Worm (Caenorhabditis elegans) whole organism, L2 larva: ENCODE measurements around the gene mfsd-13.2.

Source experiments
- R02D3.7 ChIP-seq: fragments of 150-350 bp; optimal IDR thresholded peaks from 2 replicates; lab custom pipeline; 2014; ENCODE audit warnings: missing biosample characterization, missing genetic modification characterization
- ceh-82 ChIP-seq: fragments of 150-350 bp; optimal IDR thresholded peaks from 2 replicates; lab custom pipeline; 2014; ENCODE audit warnings: missing biosample characterization, missing genetic modification characterization
- egl-27 ChIP-seq: sonication (generic microtip); optimal IDR thresholded peaks from 3 replicates; lab custom pipeline; 2017; ENCODE audit warnings: missing biosample characterization, missing genetic modification reagents, missing genetic modification characterization
- mdl-1 ChIP-seq, 2 experiments: fragments of 150-350 bp in 1 of 2; sonication (generic microtip) in 1 of 2; optimal IDR thresholded peaks; 2 replicates each; lab custom pipeline; 2017; ENCODE audit warnings: missing biosample characterization in 2 of 2, missing genetic modification characterization in 2 of 2
- nhr-129 ChIP-seq: fragments of 150-350 bp; optimal IDR thresholded peaks from 2 replicates; lab custom pipeline; 2014; ENCODE audit warnings: missing biosample characterization, missing genetic modification characterization
- nhr-237 ChIP-seq: fragments of 150-350 bp; optimal IDR thresholded peaks from 2 replicates; lab custom pipeline; 2014; ENCODE audit warnings: missing biosample characterization, missing genetic modification characterization
- unc-62 ChIP-seq: fragments of 150-350 bp; optimal IDR thresholded peaks from 2 replicates; lab custom pipeline; 2014; ENCODE audit warnings: missing biosample characterization, missing genetic modification reagents, missing genetic modification characterization

ce11 chrII:7211280-7211679 lies 45.6 kb upstream of the mfsd-13.2 start, which contains the start of gene E04F6.8:
- TF ChIP-seq mdl-1 (tag; optimal IDR thresholded peaks at IDR 0.05; lab: Kevin White, UChicago): no peak
- TF ChIP-seq nhr-129 (tag; lab: Kevin White, UChicago): no peak
- no peak for TF ChIP-seq egl-27 (tag; lab: Kevin White, UChicago)
- TF ChIP-seq R02D3.7 (tag; lab: Kevin White, UChicago): no peak
- no peak for TF ChIP-seq ceh-82
- TF ChIP-seq unc-62 (GFP tag; lab: Kevin White, UChicago): no peak
- no peak for TF ChIP-seq nhr-237
